Fruit fly (Drosophila melanogaster): ENCODE results near the gene CG33253.

Gene CG33253

DNA sequence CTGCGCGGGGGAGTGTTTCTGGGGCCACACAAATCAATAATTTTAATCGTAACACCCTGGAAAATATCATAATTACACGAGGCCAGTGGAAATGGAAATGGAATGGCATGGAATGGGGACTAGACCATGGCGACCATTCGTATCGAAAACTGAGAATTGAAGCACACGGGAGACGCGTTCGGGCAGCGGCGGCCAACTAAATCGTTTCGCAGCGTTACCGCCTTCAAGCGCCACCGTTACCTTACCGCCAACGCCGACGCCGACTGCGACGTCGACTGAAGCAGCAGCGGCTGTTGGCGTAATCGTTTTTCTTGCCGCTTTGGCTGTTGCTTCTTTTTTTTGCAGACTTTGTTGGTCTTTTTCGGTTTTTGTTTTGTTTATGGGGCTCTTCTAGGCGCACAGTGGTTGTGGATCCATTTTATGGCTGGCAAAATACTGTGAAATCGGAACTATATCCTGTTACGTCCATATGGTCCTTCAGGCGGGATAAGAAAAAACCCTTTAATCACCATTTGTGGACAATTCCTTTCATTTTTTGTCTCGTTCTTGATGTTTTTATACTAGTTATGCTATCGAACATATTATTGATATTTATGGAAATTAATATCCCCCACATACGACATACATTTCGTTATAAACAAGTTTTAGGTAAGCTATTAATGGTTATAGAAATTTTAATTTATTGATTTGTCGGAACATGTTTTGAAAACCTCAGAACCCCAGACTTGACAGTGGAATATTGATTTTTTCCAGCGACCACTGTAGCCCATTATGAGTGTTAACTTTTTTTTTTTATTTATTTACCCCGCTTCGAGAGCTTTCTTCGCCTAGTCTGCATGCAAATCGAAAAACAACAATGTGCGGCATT is 17.8 kb upstream of the CG33253 start (continued):
- TF ChIP-seq Hr51 (GFP tag; optimal IDR thresholded peaks at IDR 0.05) (peak in 1 of 2 experiments; percentile 28), dimm (GFP tag; IDR thresholded peaks at IDR 0.05) (no peak), lmd (GFP tag; IDR thresholded peaks at IDR 0.05) (no peak), pan (optimal IDR thresholded peaks at IDR 0.05) (no peak), pan (GFP tag; optimal IDR thresholded peaks at IDR 0.05 in 1 of 2, IDR thresholded peaks at IDR 0.05 in 1 of 2) (no peak), jing (GFP tag; optimal IDR thresholded peaks at IDR 0.05) (no peak), CG6683 (GFP tag; optimal IDR thresholded peaks at IDR 0.05) (no peak), CG43689 (GFP tag; IDR thresholded peaks at IDR 0.05) (no peak), chinmo (GFP tag; IDR thresholded peaks at IDR 0.05; ENCODE audit: partially characterized antibody) (peak; percentile 78; the same call in 2 of the 4 replicates), Dip2 (GFP tag; IDR thresholded peaks at IDR 0.05) (no peak), CG4730 (GFP tag; IDR thresholded peaks at IDR 0.05) (no peak), CG11456 (GFP tag; IDR thresholded peaks at IDR 0.05) (0 out of 3 replicates have a peak, but pooled peaks have one; percentile 39), yki (optimal IDR thresholded peaks at IDR 0.05) (no peak), CG10366 (GFP tag; IDR thresholded peaks at IDR 0.05) (no peak), chm (GFP tag; IDR thresholded peaks at IDR 0.05) (no peak), Taf1 (GFP tag; IDR thresholded peaks at IDR 0.05) (no peak), dan (GFP tag; IDR thresholded peaks at IDR 0.05) (no peak), CG7357 (GFP tag; IDR thresholded peaks at IDR 0.05) (no peak), Xbp1 (GFP tag; optimal IDR thresholded peaks at IDR 0.05) (no peak), NFAT (GFP tag; IDR thresholded peaks at IDR 0.05) (no peak), CrebB (tag; optimal IDR thresholded peaks at IDR 0.05) (no peak), CG12299 (tag; optimal IDR thresholded peaks at IDR 0.05) (no peak), nom (GFP tag; optimal IDR thresholded peaks at IDR 0.05) (peak; percentile 75), aop (GFP tag; IDR thresholded peaks at IDR 0.05) (no peak), Awh (GFP tag; IDR thresholded peaks at IDR 0.05) (no peak), dm (GFP tag; optimal IDR thresholded peaks at IDR 0.05) (no peak), HLHmδ (GFP tag; optimal IDR thresholded peaks at IDR 0.05) (no peak), Gsc (GFP tag; IDR thresholded peaks at IDR 0.05) (no peak), pita (GFP tag; optimal IDR thresholded peaks at IDR 0.05) (no peak), eve (GFP tag; optimal IDR thresholded peaks at IDR 0.05) (peak in 1 of 2 experiments; percentile 62), CG32767 (GFP tag; IDR thresholded peaks at IDR 0.05) (0 out of 2 replicates have a peak, but pooled peaks have one; percentile 17), B-H1 (GFP tag; IDR thresholded peaks at IDR 0.05) (no peak), Oli (tag; optimal IDR thresholded peaks at IDR 0.05) (peak; percentile 41), Gug (GFP tag; IDR thresholded peaks at IDR 0.05) (no peak), MBD-R2 (GFP tag; IDR thresholded peaks at IDR 0.05) (no peak), BtbVII (GFP tag; optimal IDR thresholded peaks at IDR 0.05) (no peak), Bteb2 (GFP tag; optimal IDR thresholded peaks at IDR 0.05) (no peak), CG2116 (GFP tag; optimal IDR thresholded peaks at IDR 0.05) (no peak), bowl (GFP tag; IDR thresholded peaks at IDR 0.05) (no peak), ind (GFP tag; optimal IDR thresholded peaks at IDR 0.05) (no peak), CG34422 (GFP tag; IDR thresholded peaks at IDR 0.05) (no peak), fd3F (GFP tag; optimal IDR thresholded peaks at IDR 0.05) (no peak), da (GFP tag; optimal IDR thresholded peaks at IDR 0.05) (no peak), esg (GFP tag; conservative IDR thresholded peaks at IDR 0.05) (no peak), CG13296 (GFP tag; optimal IDR thresholded peaks at IDR 0.05) (no peak), cg (GFP tag; optimal IDR thresholded peaks at IDR 0.05) (no peak), sim (GFP tag; IDR thresholded peaks at IDR 0.05) (no peak), insv (GFP tag; optimal IDR thresholded peaks at IDR 0.05) (no peak), bcd (GFP tag; optimal IDR thresholded peaks at IDR 0.05) (no peak), dmrt11E (tag; optimal IDR thresholded peaks at IDR 0.05) (no peak), CG3065 (GFP tag; optimal IDR thresholded peaks at IDR 0.05) (no peak)

Measured in whole organism, embryonic.